Worm (Caenorhabditis elegans): Measurements from ENCODE around the gene Y17G7B.18.
"Not testable (repeated sequence)": the region's sequence is repeated elsewhere in the genome, so short reads cannot be mapped to it uniquely, and the experiment has no call there.

The Y17G7B.18 gene

ce11 chrII:12107840-12108239 lies at the start of gene Y17G7B.18 (continued):
- TF ChIP-seq pag-3 (tag; optimal IDR thresholded peaks at IDR 0.05; ENCODE audit: borderline replicate concordance, insufficient read depth), result no peak
- peak in 1 of 2 experiments; percentile 29 for TF ChIP-seq mdl-1 (tag; optimal IDR thresholded peaks at IDR 0.05)
- TF ChIP-seq dpl-1 (GFP tag; optimal IDR thresholded peaks at IDR 0.05), result peak; percentile 96 to 98 (median 97)
- TF ChIP-seq elt-2 (tag; optimal IDR thresholded peaks at IDR 0.05), result no peak
- no peak for TF ChIP-seq ces-1 (GFP tag; optimal IDR thresholded peaks at IDR 0.05)
- TF ChIP-seq pqm-1 (tag; optimal IDR thresholded peaks at IDR 0.05), result no peak
- peak; percentile 76 to 88 for TF ChIP-seq lsy-2 (tag; optimal IDR thresholded peaks at IDR 0.05)
- TF ChIP-seq nhr-47 (tag; optimal IDR thresholded peaks at IDR 0.05), result peak; percentile 84
- TF ChIP-seq nhr-77 (tag; optimal IDR thresholded peaks at IDR 0.05), result peak; percentile 24
- peak; percentile 67 for TF ChIP-seq C16A3.4 (tag; optimal IDR thresholded peaks at IDR 0.05)
- TF ChIP-seq aly-2 (tag; optimal IDR thresholded peaks at IDR 0.05), result peak; percentile 79
- peak; percentile 65 to 90 (median 68) for TF ChIP-seq ceh-82 (tag; optimal IDR thresholded peaks at IDR 0.05)
- TF ChIP-seq nhr-28 (tag; optimal IDR thresholded peaks at IDR 0.05), result no peak
- TF ChIP-seq mep-1 (tag; optimal IDR thresholded peaks at IDR 0.05), result peak; percentile 91
- peak; percentile 62 for TF ChIP-seq nhr-19 (GFP tag; conservative IDR thresholded peaks at IDR 0.05)
- TF ChIP-seq isw-1 (GFP tag; IDR thresholded peaks at IDR 0.05), result peak; percentile 51
- peak; percentile 70 for TF ChIP-seq xbp-1 (tag; optimal IDR thresholded peaks at IDR 0.05)
- TF ChIP-seq tlp-1 (tag; optimal IDR thresholded peaks at IDR 0.05), result no peak
- no peak for TF ChIP-seq C34B4.2 (tag; optimal IDR thresholded peaks at IDR 0.05)
- TF ChIP-seq tbx-2 (tag; optimal IDR thresholded peaks at IDR 0.05), result peak; percentile 64
- TF ChIP-seq egl-27 (tag; optimal IDR thresholded peaks at IDR 0.05), result no peak
- TF ChIP-seq swsn-7 (tag; optimal IDR thresholded peaks at IDR 0.05), result peak; percentile 75
- no peak for TF ChIP-seq ama-1 (optimal IDR thresholded peaks at IDR 0.05)
- no peak for TF ChIP-seq vab-15 (tag; optimal IDR thresholded peaks at IDR 0.05)
- TF ChIP-seq lir-3 (tag; optimal IDR thresholded peaks at IDR 0.05; ENCODE audit: poor library complexity), result no peak
- TF ChIP-seq mef-2 (tag; optimal IDR thresholded peaks at IDR 0.05), result peak; percentile 62
- TF ChIP-seq nhr-20 (tag; optimal IDR thresholded peaks at IDR 0.05), result peak; percentile 62
- TF ChIP-seq fkh-10 (GFP tag; optimal IDR thresholded peaks at IDR 0.05), result peak; percentile 50
- peak; percentile 51 for TF ChIP-seq blmp-1 (tag; optimal IDR thresholded peaks at IDR 0.05)
- TF ChIP-seq skn-1 (tag; optimal IDR thresholded peaks at IDR 0.05), result peak; percentile 45
- TF ChIP-seq ets-5 (GFP tag; IDR thresholded peaks at IDR 0.05), result no peak
- TF ChIP-seq lin-15B (tag; optimal IDR thresholded peaks at IDR 0.05), result peak; percentile 56

ce11 chrII:12154186-12154585 lies 46.5 kb upstream of the Y17G7B.18 start, which contains the start of gene Y57A10A.5:
Gene Y57A10A.5 (plus strand): TSS chrII:12154486.
- TF ChIP-seq lin-39 (tag; optimal IDR thresholded peaks at IDR 0.05); efl-1 (optimal IDR thresholded peaks at IDR 0.05); efl-1 (GFP tag; optimal IDR thresholded peaks at IDR 0.05 in 1 of 2); dsc-1 (tag; optimal IDR thresholded peaks at IDR 0.05): not testable (repeated sequence)

ce11 chrII:12151640-12152039 lies 44.0 kb upstream of the Y17G7B.18 start, which contains the start of gene Y57A10A.4:
Gene Y57A10A.4 (plus strand): TSS chrII:12151940.
- TF ChIP-seq xbp-1 (tag; optimal IDR thresholded peaks at IDR 0.05); nhr-71 (tag; optimal IDR thresholded peaks at IDR 0.05); lin-35 (GFP tag; optimal IDR thresholded peaks at IDR 0.05): not testable (repeated sequence)

ce11 chrII:12150227-12150626 lies 42.6 kb upstream of the Y17G7B.18 start:
- TF ChIP-seq elt-2 (tag; optimal IDR thresholded peaks at IDR 0.05) (no peak), nhr-90 (tag; optimal IDR thresholded peaks at IDR 0.05; ENCODE audit: poor library complexity) (no peak), efl-1 (optimal IDR thresholded peaks at IDR 0.05) (peak in 1 of 2 experiments; percentile 62), efl-1 (GFP tag; optimal IDR thresholded peaks at IDR 0.05 in 1 of 2) (no peak), fos-1 (tag; optimal IDR thresholded peaks at IDR 0.05) (no peak), blmp-1 (tag; optimal IDR thresholded peaks at IDR 0.05) (no peak), pax-3 (tag; optimal IDR thresholded peaks at IDR 0.05) (no peak)

Data from whole organism, L1 larva.